Fruit fly (Drosophila melanogaster) whole organism, embryonic: ENCODE data around the gene CG16865.

Experiments used
- ATbp ChIP-seq: fragments of 200-800 bp; sonication (Bioruptor generic); optimal IDR thresholded peaks from 2 replicates; lab custom pipeline; 2017; ENCODE audit warnings: missing biosample characterization, mild to moderate bottlenecking, missing genetic modification characterization, missing genetic modification reagents
- Abd-B ChIP-seq: fragments of 200-800 bp; sonication (Bioruptor generic); optimal IDR thresholded peaks from 2 replicates; lab custom pipeline; 2018; ENCODE audit warnings: missing biosample characterization, mild to moderate bottlenecking, missing genetic modification characterization, moderate library complexity
- CG10147 ChIP-seq: fragments of 200-800 bp; sonication (Bioruptor generic); optimal IDR thresholded peaks from 2 replicates; lab custom pipeline; 2019; ENCODE audit warnings: missing biosample characterization, mild to moderate bottlenecking, missing genetic modification characterization, moderate library complexity
- CG10462 ChIP-seq: fragments of 200-800 bp; sonication (Bioruptor generic); optimal IDR thresholded peaks from 2 replicates; lab custom pipeline; 2016; ENCODE audit warnings: missing biosample characterization, missing genetic modification characterization
- CG12104 ChIP-seq: fragments of 200-800 bp; sonication (Bioruptor generic); optimal IDR thresholded peaks from 3 replicates; lab custom pipeline; 2016; ENCODE audit warnings: missing biosample characterization, missing genetic modification characterization
- CG13775 ChIP-seq: fragments of 200-800 bp; sonication (Bioruptor generic); optimal IDR thresholded peaks from 3 replicates; lab custom pipeline; 2017; ENCODE audit warnings: missing biosample characterization, mild to moderate bottlenecking, missing genetic modification characterization
- CG14441 ChIP-seq: fragments of 200-800 bp; sonication (Bioruptor generic); IDR thresholded peaks from 2 replicates; pipeline ENCODE4 v1.3.6; 2022; ENCODE audit warnings: missing biosample characterization, missing genetic modification characterization
- CG14667 ChIP-seq: fragments of 200-800 bp; sonication (Bioruptor generic); IDR thresholded peaks from 2 replicates; pipeline ENCODE4 v1.3.6; 2022; ENCODE audit warnings: missing biosample characterization, missing genetic modification characterization
- CG15479 ChIP-seq: fragments of 200-800 bp; sonication (Bioruptor generic); optimal IDR thresholded peaks from 3 replicates; lab custom pipeline; 2019; ENCODE audit warnings: missing biosample characterization, mild to moderate bottlenecking, missing genetic modification characterization, moderate library complexity
- CG2712 ChIP-seq: fragments of 200-800 bp; optimal IDR thresholded peaks from 3 replicates; lab custom pipeline; 2019; ENCODE audit warnings: missing biosample characterization, mild to moderate bottlenecking, missing genetic modification characterization, moderate library complexity
- CG2889 ChIP-seq: fragments of 200-800 bp; sonication (Bioruptor generic); IDR thresholded peaks from 3 replicates; pipeline ENCODE4 v1.3.6; 2022; ENCODE audit warnings: missing biosample characterization, missing genetic modification characterization
- CG34422 ChIP-seq: fragments of 200-800 bp; sonication (Bioruptor generic); IDR thresholded peaks from 3 replicates; pipeline ENCODE4 v1.3.6; 2022; ENCODE audit warnings: missing biosample characterization, missing genetic modification characterization
- CG42726 ChIP-seq: fragments of 200-800 bp; sonication (Bioruptor generic); IDR thresholded peaks from 2 replicates; pipeline ENCODE4 v1.3.6; 2022; ENCODE audit warnings: missing biosample characterization, missing genetic modification characterization; ENCODE audit not compliant: partially characterized antibody
- CG7786 ChIP-seq: fragments of 200-800 bp; sonication (Bioruptor generic); optimal IDR thresholded peaks from 2 replicates; lab custom pipeline; 2016; ENCODE audit warnings: missing biosample characterization, missing genetic modification characterization
- CG8281 ChIP-seq: fragments of 200-800 bp; sonication (Bioruptor generic); optimal IDR thresholded peaks from 2 replicates; lab custom pipeline; 2018; ENCODE audit warnings: missing biosample characterization, mild to moderate bottlenecking, missing genetic modification characterization, moderate library complexity
- CG8290 ChIP-seq, 3 experiments: fragments of 200-800 bp; sonication (Bioruptor generic); optimal IDR thresholded peaks; 2 replicates each; lab custom pipeline; 2016 to 2019; ENCODE audit warnings: missing biosample characterization in 3 of 3, missing genetic modification characterization in 3 of 3, mild to moderate bottlenecking in 2 of 3, moderate library complexity in 1 of 3
- CG8359 ChIP-seq: fragments of 200-800 bp; sonication (Bioruptor generic); optimal IDR thresholded peaks from 2 replicates; lab custom pipeline; 2017; ENCODE audit warnings: missing biosample characterization, mild to moderate bottlenecking, missing genetic modification characterization, borderline replicate concordance
- Camta ChIP-seq: fragments of 200-800 bp; sonication (Bioruptor generic); optimal IDR thresholded peaks from 2 replicates; lab custom pipeline; 2016; ENCODE audit warnings: missing biosample characterization, missing genetic modification characterization
- Dad ChIP-seq: fragments of 200-800 bp; sonication (Bioruptor generic); optimal IDR thresholded peaks from 3 replicates; lab custom pipeline; 2016; ENCODE audit warnings: missing biosample characterization, missing genetic modification characterization
- Dfd ChIP-seq, 2 experiments: fragments of >200 bp; optimal IDR thresholded peaks; 2 replicates each; lab custom pipeline; 2017; ENCODE audit warnings: missing biosample characterization in 2 of 2, missing genetic modification characterization in 2 of 2
- E2f2 ChIP-seq: fragments of 200-800 bp; sonication (Bioruptor generic); IDR thresholded peaks from 2 replicates; pipeline ENCODE4 v1.3.6; 2022; ENCODE audit warnings: missing biosample characterization, missing genetic modification characterization
- Gug ChIP-seq: fragments of 200-800 bp; sonication (Bioruptor generic); IDR thresholded peaks from 4 replicates; pipeline ENCODE4 v1.3.6; 2022; ENCODE audit warnings: missing biosample characterization, missing genetic modification characterization
- Hr3 ChIP-seq: fragments of 200-800 bp; sonication (Bioruptor generic); optimal IDR thresholded peaks from 3 replicates; lab custom pipeline; 2016; ENCODE audit warnings: missing biosample characterization, missing genetic modification characterization
- MBD-R2 ChIP-seq: fragments of 200-800 bp; sonication (Bioruptor generic); IDR thresholded peaks from 2 replicates; pipeline ENCODE4 v1.3.6; 2022; ENCODE audit warnings: missing biosample characterization, missing genetic modification characterization
- Side ChIP-seq: fragments of 200-800 bp; sonication (Bioruptor generic); optimal IDR thresholded peaks from 2 replicates; lab custom pipeline; 2016; ENCODE audit warnings: missing biosample characterization, missing genetic modification characterization
- YL-1 ChIP-seq: fragments of 200-800 bp; sonication (Bioruptor generic); optimal IDR thresholded peaks from 3 replicates; lab custom pipeline; 2017; ENCODE audit warnings: missing biosample characterization, mild to moderate bottlenecking, missing genetic modification characterization
- ase ChIP-seq: fragments of 200-800 bp; sonication (Bioruptor generic); IDR thresholded peaks from 3 replicates; pipeline ENCODE4 v1.3.6; 2022; ENCODE audit warnings: missing biosample characterization, missing genetic modification characterization
- ato ChIP-seq: fragments of 200-800 bp; sonication (Bioruptor generic); IDR thresholded peaks from 2 replicates; pipeline ENCODE4 v1.3.6; 2022; ENCODE audit warnings: missing biosample characterization, missing genetic modification characterization; ENCODE audit not compliant: partially characterized antibody
- br ChIP-seq: fragments of >200 bp; optimal IDR thresholded peaks from 2 replicates; lab custom pipeline; 2017
- cad ChIP-seq: fragments of >200 bp; optimal IDR thresholded peaks from 2 replicates; lab custom pipeline; 2017; ENCODE audit warnings: missing biosample characterization, missing genetic modification characterization
- crc ChIP-seq: fragments of 200-800 bp; sonication (Bioruptor generic); optimal IDR thresholded peaks from 2 replicates; lab custom pipeline; 2016; ENCODE audit warnings: missing biosample characterization, missing genetic modification characterization
- dan ChIP-seq: fragments of 200-800 bp; sonication (Bioruptor generic); IDR thresholded peaks from 2 replicates; pipeline ENCODE4 v1.3.6; 2022; ENCODE audit warnings: missing biosample characterization, missing genetic modification characterization
- dmrt99B ChIP-seq: fragments of 200-800 bp; sonication (Bioruptor generic); optimal IDR thresholded peaks from 2 replicates; lab custom pipeline; 2018; ENCODE audit warnings: missing biosample characterization, mild to moderate bottlenecking, missing genetic modification characterization, moderate library complexity
- ewg ChIP-seq: fragments of 200-800 bp; sonication (Bioruptor generic); optimal IDR thresholded peaks from 3 replicates; lab custom pipeline; 2017; ENCODE audit warnings: mild to moderate bottlenecking, missing biosample characterization, missing genetic modification reagents, missing genetic modification characterization
- fd3F ChIP-seq: fragments of 200-800 bp; sonication (Bioruptor generic); optimal IDR thresholded peaks from 2 replicates; lab custom pipeline; 2018; ENCODE audit warnings: missing biosample characterization, mild to moderate bottlenecking, missing genetic modification characterization, moderate library complexity
- gcm2 ChIP-seq: fragments of 200-800 bp; sonication (Bioruptor generic); optimal IDR thresholded peaks from 2 replicates; lab custom pipeline; 2016; ENCODE audit warnings: missing biosample characterization, missing genetic modification characterization
- gsb-n ChIP-seq: fragments of 200-800 bp; sonication (Bioruptor generic); optimal IDR thresholded peaks from 3 replicates; lab custom pipeline; 2018; ENCODE audit warnings: missing biosample characterization, mild to moderate bottlenecking, missing genetic modification characterization
- hkb ChIP-seq, 2 experiments: fragments of 200-800 bp in 1 of 2; fragments of >200 bp in 1 of 2; sonication (Bioruptor generic) in 1 of 2; IDR thresholded peaks in 1 of 2; optimal IDR thresholded peaks in 1 of 2; 2 replicates each; pipeline versions ENCODE4 v1.3.6 to Lab custom; 2017 to 2022; ENCODE audit warnings: missing biosample characterization in 1 of 2, missing genetic modification characterization in 1 of 2
- hth ChIP-seq: fragments of >200 bp; optimal IDR thresholded peaks from 2 replicates; lab custom pipeline; 2017; ENCODE audit warnings: inconsistent platforms
- lilli ChIP-seq: fragments of 200-800 bp; sonication (Bioruptor generic); optimal IDR thresholded peaks from 3 replicates; lab custom pipeline; 2016; ENCODE audit warnings: missing biosample characterization, missing genetic modification characterization
- mam ChIP-seq: fragments of 200-800 bp; sonication (Bioruptor generic); optimal IDR thresholded peaks from 3 replicates; lab custom pipeline; 2016; ENCODE audit warnings: missing biosample characterization, missing genetic modification characterization
- otp ChIP-seq: fragments of 200-800 bp; sonication (Bioruptor generic); IDR thresholded peaks from 3 replicates; pipeline ENCODE4, ENCODE4 v1.3.6; 2022; ENCODE audit warnings: missing biosample characterization, missing genetic modification characterization
- peb ChIP-seq: fragments of 200-800 bp; sonication (Bioruptor generic); IDR thresholded peaks from 2 replicates; pipeline ENCODE4 v1.3.6; 2022; ENCODE audit warnings: missing biosample characterization, missing genetic modification characterization
- pum ChIP-seq: fragments of 200-800 bp; sonication (Bioruptor generic); optimal IDR thresholded peaks from 2 replicates; lab custom pipeline; 2016; ENCODE audit warnings: missing biosample characterization, missing genetic modification characterization
- ranshi ChIP-seq: fragments of 200-800 bp; sonication (Bioruptor generic); IDR thresholded peaks from 2 replicates; pipeline ENCODE4 v1.3.6; 2022; ENCODE audit warnings: missing biosample characterization, missing genetic modification characterization
- sisA ChIP-seq: fragments of 200-800 bp; sonication (Bioruptor generic); IDR thresholded peaks from 2 replicates; pipeline ENCODE4 v1.3.6; 2022; ENCODE audit warnings: missing biosample characterization, missing genetic modification characterization
- tin ChIP-seq: fragments of 200-800 bp; sonication (Bioruptor generic); optimal IDR thresholded peaks from 3 replicates; lab custom pipeline; 2016; ENCODE audit warnings: missing biosample characterization, missing genetic modification characterization
- trh ChIP-seq: fragments of 200-800 bp; sonication (Bioruptor generic); optimal IDR thresholded peaks from 2 replicates; lab custom pipeline; 2016; ENCODE audit warnings: missing biosample characterization, missing genetic modification characterization
- vnd ChIP-seq: fragments of 200-800 bp; sonication (Bioruptor generic); IDR thresholded peaks from 3 replicates; pipeline ENCODE4 v1.3.6; 2022; ENCODE audit warnings: missing biosample characterization, missing genetic modification characterization; ENCODE audit not compliant: partially characterized antibody
- wdn ChIP-seq: fragments of 200-800 bp; sonication (Bioruptor generic); IDR thresholded peaks from 2 replicates; pipeline ENCODE4 v1.3.6; 2022; ENCODE audit warnings: missing biosample characterization, missing genetic modification characterization

CG16865 gene

DNA sequence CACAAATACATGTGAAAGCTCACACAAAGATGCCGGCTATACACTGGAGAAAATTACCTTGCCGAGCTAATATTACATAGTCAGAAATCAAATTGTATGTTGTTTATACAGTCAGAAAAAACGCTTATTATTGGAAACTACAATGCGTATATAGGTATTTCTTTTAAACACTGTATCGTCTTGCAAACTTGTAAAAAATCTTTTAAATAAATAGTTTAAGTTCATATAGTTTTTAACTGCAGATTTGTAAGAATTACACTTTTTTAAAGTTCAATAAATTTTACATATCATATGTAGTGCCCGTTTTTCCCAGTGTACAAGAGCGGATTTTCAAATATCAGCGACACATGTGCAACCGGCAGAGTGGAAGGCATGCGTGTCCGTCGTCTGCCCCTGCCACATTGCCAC is 28.4 kb downstream of the CG16865 start (continued):
- TF ChIP-seq Camta = peak; percentile 91
- TF ChIP-seq MBD-R2 (GFP tag; lab: Robert Waterston, UW) = 0 out of 2 replicates have a peak, but pooled peaks have one; percentile 41
- TF ChIP-seq gcm2 (GFP tag; lab: Kevin White, UChicago) = peak; percentile 40
- peak; percentile 78 for TF ChIP-seq lilli (GFP tag; lab: Kevin White, UChicago)
- peak; percentile 81 for TF ChIP-seq CG8290 (GFP tag; optimal IDR thresholded peaks at IDR 0.05; lab: Kevin White, UChicago)
- peak in 1 of 2 experiments; percentile 1 for TF ChIP-seq CG8290 (tag; optimal IDR thresholded peaks at IDR 0.05; lab: Kevin White, UChicago)
- peak; percentile 82 for TF ChIP-seq CG13775 (GFP tag; lab: Kevin White, UChicago)
- no peak for TF ChIP-seq CG15479 (GFP tag; lab: Kevin White, UChicago)
- no peak for TF ChIP-seq cad (GFP tag; lab: Kevin White, UChicago)
- TF ChIP-seq CG2712 (tag; lab: Kevin White, UChicago) = peak; percentile 85
- 0 out of 2 replicates have a peak, but pooled peaks have one; percentile 42 for TF ChIP-seq wdn
- TF ChIP-seq YL-1 (GFP tag; lab: Kevin White, UChicago) = peak; percentile 41
- peak; percentile 90 for TF ChIP-seq CG12104
- peak; percentile 70 for TF ChIP-seq ranshi
- TF ChIP-seq Gug (GFP tag; lab: Robert Waterston, UW) = 0 out of 4 replicates have a peak, but pooled peaks have one; percentile 26
- peak; percentile 58; the same call in 1 of the 3 replicates for TF ChIP-seq CG2889 (GFP tag; lab: Robert Waterston, UW)
- no peak for TF ChIP-seq vnd (GFP tag; lab: Robert Waterston, UW)
- peak; percentile 60 for TF ChIP-seq CG8359
- TF ChIP-seq peb (GFP tag; lab: Robert Waterston, UW) = peak; percentile 62; the same call in 1 of the 2 replicates
- peak; percentile 90 for TF ChIP-seq CG10147 (GFP tag; lab: Kevin White, UChicago)
- TF ChIP-seq dan (GFP tag; lab: Robert Waterston, UW) = no peak
- TF ChIP-seq CG34422 (GFP tag; lab: Robert Waterston, UW) = peak; percentile 65; the same call in 2 of the 3 replicates
- peak; percentile 77 for TF ChIP-seq pum
- TF ChIP-seq fd3F (GFP tag; lab: Kevin White, UChicago) = peak; percentile 70
- TF ChIP-seq trh = peak; percentile 56
- TF ChIP-seq CG14667 (GFP tag; lab: Robert Waterston, UW) = peak; percentile 33
- no peak for TF ChIP-seq CG42726 (GFP tag; lab: Robert Waterston, UW)
- peak; percentile 60 for TF ChIP-seq Hr3 (GFP tag; lab: Kevin White, UChicago)
- TF ChIP-seq CG14441 = peak; percentile 72
- peak; percentile 68 for TF ChIP-seq ATbp (GFP tag; lab: Kevin White, UChicago)
- TF ChIP-seq CG8281 = peak; percentile 25
- TF ChIP-seq CG10462 (GFP tag; lab: Kevin White, UChicago) = peak; percentile 62
- TF ChIP-seq dmrt99B (tag; lab: Kevin White, UChicago) = peak; percentile 89
- no peak for TF ChIP-seq hth (lab: Kevin White, UChicago)
- peak; percentile 86 for TF ChIP-seq gsb-n (tag; lab: Kevin White, UChicago)
- TF ChIP-seq ase (GFP tag; lab: Robert Waterston, UW) = peak; percentile 53; the same call in 1 of the 3 replicates
- TF ChIP-seq CG7786 (GFP tag; lab: Kevin White, UChicago) = peak; percentile 58
- peak; percentile 67; the same call in 2 of the 3 replicates for TF ChIP-seq otp (GFP tag; lab: Robert Waterston, UW)
- peak; percentile 67 for TF ChIP-seq E2f2
- peak; percentile 80 for TF ChIP-seq ewg (GFP tag; lab: Kevin White, UChicago)
- TF ChIP-seq Dfd (GFP tag; optimal IDR thresholded peaks at IDR 0.05; lab: Kevin White, UChicago) = peak in 1 of 2 experiments; percentile 34
- TF ChIP-seq hkb (optimal IDR thresholded peaks at IDR 0.05; lab: Kevin White, UChicago) = no peak
- peak; percentile 90 for TF ChIP-seq hkb (GFP tag; IDR thresholded peaks at IDR 0.05; lab: Robert Waterston, UW)
- TF ChIP-seq Side = peak; percentile 57
- peak; percentile 62 for TF ChIP-seq Dad (GFP tag; lab: Kevin White, UChicago)
- no peak for TF ChIP-seq ato
- peak; percentile 80 for TF ChIP-seq sisA (GFP tag; lab: Robert Waterston, UW)
- peak; percentile 79 for TF ChIP-seq mam (GFP tag; lab: Kevin White, UChicago)
- TF ChIP-seq crc (GFP tag; lab: Kevin White, UChicago) = peak; percentile 68
- TF ChIP-seq Abd-B = peak; percentile 88
- no peak for TF ChIP-seq br
- peak; percentile 81 for TF ChIP-seq tin
